Fruit fly (Drosophila melanogaster): ENCODE measurements around the gene CG42537.

Gene CG42537

dm6 chr3R:6351696-6352378 is 25.8 kb upstream of the CG42537 start (continued):
- TF ChIP-seq H2.0 (GFP tag; IDR thresholded peaks at IDR 0.05) (no peak), row (GFP tag; IDR thresholded peaks at IDR 0.05) (peak; percentile 34; the same call in 1 of the 3 replicates), nerfin-1 (tag; optimal IDR thresholded peaks at IDR 0.05) (peak; percentile 20), Med (GFP tag) (no peak), CG4820 (GFP tag; optimal IDR thresholded peaks at IDR 0.05) (peak; percentile 77), CG3065 (GFP tag; optimal IDR thresholded peaks at IDR 0.05) (no peak), CG31365 (tag; optimal IDR thresholded peaks at IDR 0.05) (no peak), CG2199 (GFP tag; IDR thresholded peaks at IDR 0.05) (peak; percentile 15; the same call in 1 of the 3 replicates), Max (GFP tag; optimal IDR thresholded peaks at IDR 0.05) (no peak), Sox100B (GFP tag; optimal IDR thresholded peaks at IDR 0.05) (peak; percentile 62), HLH3B (GFP tag; IDR thresholded peaks at IDR 0.05) (no peak), CG14965 (GFP tag; optimal IDR thresholded peaks at IDR 0.05; ENCODE audit: borderline replicate concordance) (no peak), gem (tag; optimal IDR thresholded peaks at IDR 0.05) (peak; percentile 51), ato (GFP tag; IDR thresholded peaks at IDR 0.05; ENCODE audit: partially characterized antibody) (no peak), nau (GFP tag; optimal IDR thresholded peaks at IDR 0.05) (no peak), lmd (GFP tag; IDR thresholded peaks at IDR 0.05) (no peak), sqz (GFP tag; optimal IDR thresholded peaks at IDR 0.05) (no peak), PHDP (tag; optimal IDR thresholded peaks at IDR 0.05) (peak; percentile 21), CG17359 (tag; optimal IDR thresholded peaks at IDR 0.05) (peak; percentile 59), CG9727 (GFP tag; optimal IDR thresholded peaks at IDR 0.05) (peak; percentile 2), Sox102F (GFP tag; optimal IDR thresholded peaks at IDR 0.05) (peak; percentile 41), CG30403 (GFP tag; optimal IDR thresholded peaks at IDR 0.05) (peak; percentile 13), CG6689 (GFP tag; IDR thresholded peaks at IDR 0.05) (peak; percentile 36; the same call in 1 of the 2 replicates), Hsf (GFP tag; optimal IDR thresholded peaks at IDR 0.05) (peak; percentile 8), dysf (GFP tag; IDR thresholded peaks at IDR 0.05) (peak; percentile 47; the same call in 1 of the 3 replicates), Dek (tag; optimal IDR thresholded peaks at IDR 0.05) (no peak), CG14014 (GFP tag; IDR thresholded peaks at IDR 0.05) (peak; percentile 4; the same call in 1 of the 2 replicates), CG6854 (GFP tag; optimal IDR thresholded peaks at IDR 0.05) (no peak), CG33557 (GFP tag; optimal IDR thresholded peaks at IDR 0.05) (no peak), CG31441 (GFP tag; IDR thresholded peaks at IDR 0.05) (peak; percentile 41; the same call in 1 of the 2 replicates), CG13296 (GFP tag; optimal IDR thresholded peaks at IDR 0.05) (peak; percentile 41), CG12769 (tag; optimal IDR thresholded peaks at IDR 0.05) (peak; percentile 70), Six4 (GFP tag; optimal IDR thresholded peaks at IDR 0.05) (no peak), CG5180 (GFP tag; optimal IDR thresholded peaks at IDR 0.05) (peak; percentile 5), CG11504 (tag; optimal IDR thresholded peaks at IDR 0.05) (peak; percentile 54), Hr51 (GFP tag; optimal IDR thresholded peaks at IDR 0.05) (peak in 1 of 2 experiments; percentile 55), Dip3 (GFP tag; optimal IDR thresholded peaks at IDR 0.05) (no peak), phol (tag; optimal IDR thresholded peaks at IDR 0.05) (peak; percentile 45), CG17829 (tag; optimal IDR thresholded peaks at IDR 0.05) (peak; percentile 36), CG12391 (tag; optimal IDR thresholded peaks at IDR 0.05) (peak; percentile 27), cwo (GFP tag; optimal IDR thresholded peaks at IDR 0.05) (peak; percentile 49), CG15073 (GFP tag; optimal IDR thresholded peaks at IDR 0.05) (no peak), sna (GFP tag; IDR thresholded peaks at IDR 0.05; ENCODE audit: partially characterized antibody) (no peak), ci (GFP tag; IDR thresholded peaks at IDR 0.05) (peak; percentile 12; the same call in 1 of the 3 replicates), sob (GFP tag; IDR thresholded peaks at IDR 0.05) (0 out of 2 replicates have a peak, but pooled peaks have one; percentile 14), Pdp1 (GFP tag; optimal IDR thresholded peaks at IDR 0.05) (peak in 1 of 2 experiments; percentile 22), sens (GFP tag) (peak; percentile 85), cg (GFP tag; optimal IDR thresholded peaks at IDR 0.05) (peak; percentile 50)

All from whole organism, embryonic.